Fruit fly (Drosophila melanogaster) whole organism, wandering third instar larva: ENCODE data around the gene CG7255.

Experiments used
- Abd-B ChIP-seq: fragments of >200 bp; optimal IDR thresholded peaks from 2 replicates; lab custom pipeline; 2017; ENCODE audit warnings: missing biosample characterization, missing genetic modification characterization
- dsf ChIP-seq: sonication (Bioruptor generic); optimal IDR thresholded peaks from 2 replicates; lab custom pipeline; 2016; ENCODE audit warnings: missing biosample characterization, missing genetic modification characterization, borderline replicate concordance
- jim ChIP-seq: fragments of 175-275, 200-325 bp; sonication (Bioruptor generic); optimal IDR thresholded peaks from 2 replicates; lab custom pipeline; 2016; ENCODE audit warnings: missing biosample characterization, mild to moderate bottlenecking, missing genetic modification characterization
- lola ChIP-seq: fragments of >200 bp; optimal IDR thresholded peaks from 2 replicates; lab custom pipeline; 2017; ENCODE audit warnings: missing biosample characterization, missing genetic modification characterization
- sv ChIP-seq: fragments of 200-800 bp; sonication (Bioruptor generic); optimal IDR thresholded peaks from 3 replicates; lab custom pipeline; 2016; ENCODE audit warnings: missing biosample characterization, missing genetic modification characterization

DNA sequence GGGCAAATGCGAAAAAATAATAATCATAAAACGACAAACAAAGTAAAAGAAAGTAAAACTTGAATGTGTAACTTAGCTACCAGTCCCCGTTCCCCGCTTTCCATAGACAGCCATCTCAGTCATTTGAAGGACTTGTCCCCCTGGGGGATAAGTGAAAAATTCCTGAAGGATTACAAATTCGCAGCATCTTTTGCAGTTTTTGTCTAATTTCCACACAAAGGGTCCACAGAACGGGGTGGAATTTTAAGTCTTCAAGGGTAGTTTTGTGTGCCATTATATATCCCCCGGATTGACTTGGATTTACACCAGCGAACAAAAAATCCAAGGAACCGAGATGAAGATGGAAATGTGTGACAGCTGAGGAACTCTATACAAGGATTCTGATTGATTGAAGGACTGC is 44.7 kb downstream of the CG7255 start:
- TF ChIP-seq jim (GFP tag; lab: Kevin White, UChicago) (no peak), Abd-B (GFP tag; lab: Kevin White, UChicago) (no peak), dsf (GFP tag; lab: Kevin White, UChicago) (no peak), lola (GFP tag; lab: Kevin White, UChicago) (no peak), sv (GFP tag; lab: Kevin White, UChicago) (no peak)
